Fruit fly (Drosophila melanogaster) whole organism, wandering third instar larva: ENCODE data around the gene galla-2.

Source experiments
- Abd-B ChIP-seq: fragments of >200 bp; optimal IDR thresholded peaks from 2 replicates; lab custom pipeline; 2017; ENCODE audit warnings: missing biosample characterization, missing genetic modification characterization
- CG32264 ChIP-seq: fragments of 200-800 bp; sonication (Bioruptor generic); optimal IDR thresholded peaks from 2 replicates; lab custom pipeline; 2016; ENCODE audit warnings: missing biosample characterization, missing genetic modification characterization
- CG9705 ChIP-seq: fragments of 200-800 bp; sonication (Bioruptor generic); optimal IDR thresholded peaks from 2 replicates; lab custom pipeline; 2018; ENCODE audit warnings: missing biosample characterization, mild to moderate bottlenecking, missing genetic modification characterization
- Dfd ChIP-seq: fragments of >200 bp; optimal IDR thresholded peaks from 2 replicates; lab custom pipeline; 2017; ENCODE audit warnings: missing biosample characterization, missing genetic modification characterization
- Dif ChIP-seq: fragments of 200-275, 200-300 bp; sonication (Bioruptor generic); optimal IDR thresholded peaks from 2 replicates; lab custom pipeline; 2018; ENCODE audit warnings: missing biosample characterization, missing genetic modification characterization; ENCODE audit not compliant: partially characterized antibody
- HLH106 ChIP-seq: fragments of 200-800 bp; optimal IDR thresholded peaks from 3 replicates; lab custom pipeline; 2019; ENCODE audit warnings: missing biosample characterization, mild to moderate bottlenecking, missing genetic modification characterization, moderate library complexity
- Hnf4 ChIP-seq: fragments of 200-800 bp; sonication (Bioruptor generic); optimal IDR thresholded peaks from 2 replicates; lab custom pipeline; 2016; ENCODE audit warnings: missing biosample characterization, mild to moderate bottlenecking, missing genetic modification characterization
- Hr78 ChIP-seq: fragments of >200 bp; optimal IDR thresholded peaks from 2 replicates; lab custom pipeline; 2017; ENCODE audit warnings: missing biosample characterization, missing genetic modification characterization
- Hr83 ChIP-seq: fragments of 200-300 bp; sonication (Bioruptor generic); optimal IDR thresholded peaks from 2 replicates; lab custom pipeline; 2016; ENCODE audit warnings: missing biosample characterization, mild to moderate bottlenecking, missing genetic modification characterization, moderate library complexity; ENCODE audit not compliant: poor library complexity, severe bottlenecking
- Jra ChIP-seq: sonication (Bioruptor generic); optimal IDR thresholded peaks from 2 replicates; lab custom pipeline; 2016; ENCODE audit warnings: missing biosample characterization, missing genetic modification characterization
- Mio ChIP-seq: sonication (Bioruptor generic); optimal IDR thresholded peaks from 2 replicates; lab custom pipeline; 2016; ENCODE audit warnings: missing biosample characterization, missing genetic modification characterization
- Myc ChIP-seq: fragments of >200 bp; optimal IDR thresholded peaks from 2 replicates; lab custom pipeline; 2017
- OdsH ChIP-seq: fragments of 200-800 bp; sonication (Bioruptor generic); optimal IDR thresholded peaks from 2 replicates; lab custom pipeline; 2016; ENCODE audit warnings: missing biosample characterization, mild to moderate bottlenecking, missing genetic modification characterization
- Rel ChIP-seq, 2 experiments: fragments of 200-800 bp; sonication (Bioruptor generic) in 1 of 2; optimal IDR thresholded peaks; 2 replicates in 1 of 2; 3 replicates in 1 of 2; lab custom pipeline; 2016 to 2019; ENCODE audit warnings: mild to moderate bottlenecking in 2 of 2, missing biosample characterization in 2 of 2, missing genetic modification characterization in 2 of 2, moderate library complexity in 1 of 2
- Sp1 ChIP-seq: fragments of 200-800 bp; sonication (Bioruptor generic); optimal IDR thresholded peaks from 3 replicates; lab custom pipeline; 2019; ENCODE audit warnings: missing biosample characterization, mild to moderate bottlenecking, missing genetic modification characterization, moderate library complexity
- Vsx2 ChIP-seq: fragments of 200-300, 225-300 bp; sonication (Bioruptor generic); optimal IDR thresholded peaks from 2 replicates; lab custom pipeline; 2018; ENCODE audit warnings: missing biosample characterization, missing genetic modification characterization; ENCODE audit not compliant: partially characterized antibody
- br ChIP-seq: fragments of 200-800 bp; sonication (Bioruptor generic); optimal IDR thresholded peaks from 2 replicates; lab custom pipeline; 2016; ENCODE audit warnings: missing biosample characterization, missing genetic modification characterization
- brk ChIP-seq: fragments of 200-800 bp; sonication (Bioruptor generic); optimal IDR thresholded peaks from 2 replicates; lab custom pipeline; 2016; ENCODE audit warnings: missing biosample characterization, mild to moderate bottlenecking, missing genetic modification characterization
- dl ChIP-seq, 2 experiments: fragments of 175-275, 200-275 bp in 1 of 2; fragments of 200-275 bp in 1 of 2; sonication (Bioruptor generic); optimal IDR thresholded peaks; lab custom pipeline; 2018; ENCODE audit warnings: mild to moderate bottlenecking in 2 of 2, missing biosample characterization in 2 of 2, missing genetic modification characterization in 2 of 2, moderate library complexity in 2 of 2; ENCODE audit not compliant: partially characterized antibody in 2 of 2, insufficient read depth in 1 of 2
- dmrt93B ChIP-seq: fragments of 200-800 bp; sonication (Bioruptor generic); optimal IDR thresholded peaks from 2 replicates; lab custom pipeline; 2018; ENCODE audit warnings: missing biosample characterization, mild to moderate bottlenecking, missing genetic modification characterization
- ey ChIP-seq: fragments of 200-800 bp; sonication (Bioruptor generic); optimal IDR thresholded peaks from 2 replicates; lab custom pipeline; 2016; ENCODE audit warnings: missing biosample characterization, missing genetic modification characterization
- foxo ChIP-seq, 2 experiments: fragments of 200-800 bp; sonication (Bioruptor generic); optimal IDR thresholded peaks; 2 replicates in 1 of 2; 3 replicates in 1 of 2; lab custom pipeline; 2016 to 2017; ENCODE audit warnings: missing biosample characterization in 2 of 2, missing genetic modification characterization in 2 of 2
- fru ChIP-seq: fragments of 200-800 bp; sonication (Bioruptor generic); optimal IDR thresholded peaks from 3 replicates; lab custom pipeline; 2016; ENCODE audit warnings: missing biosample characterization, mild to moderate bottlenecking, missing genetic modification characterization
- h ChIP-seq: fragments of 200-800 bp; sonication (Bioruptor generic); optimal IDR thresholded peaks from 3 replicates; lab custom pipeline; 2016; ENCODE audit warnings: missing biosample characterization, mild to moderate bottlenecking, missing genetic modification characterization
- jim ChIP-seq: fragments of 175-275, 200-325 bp; sonication (Bioruptor generic); optimal IDR thresholded peaks from 2 replicates; lab custom pipeline; 2016; ENCODE audit warnings: missing biosample characterization, mild to moderate bottlenecking, missing genetic modification characterization
- lola ChIP-seq: fragments of >200 bp; optimal IDR thresholded peaks from 2 replicates; lab custom pipeline; 2017; ENCODE audit warnings: missing biosample characterization, missing genetic modification characterization
- psq ChIP-seq: fragments of 200-800 bp; sonication (Bioruptor generic); optimal IDR thresholded peaks from 3 replicates; lab custom pipeline; 2017; ENCODE audit warnings: missing biosample characterization, mild to moderate bottlenecking, missing genetic modification characterization, moderate library complexity
- rgr ChIP-seq: fragments of 200-800 bp; sonication (Bioruptor generic); optimal IDR thresholded peaks from 3 replicates; lab custom pipeline; 2016; ENCODE audit warnings: missing biosample characterization, mild to moderate bottlenecking, missing genetic modification characterization
- sage ChIP-seq: fragments of 200-800 bp; sonication (Bioruptor generic); optimal IDR thresholded peaks from 2 replicates; lab custom pipeline; 2016; ENCODE audit warnings: missing biosample characterization, mild to moderate bottlenecking, missing genetic modification characterization
- usp ChIP-seq: fragments of >200 bp; optimal IDR thresholded peaks from 2 replicates; lab custom pipeline; 2017; ENCODE audit warnings: missing biosample characterization, missing genetic modification characterization

The galla-2 gene

dm6 chr3L:10867380-10867648 is 15.4 kb upstream of the galla-2 start:
- no peak for TF ChIP-seq brk (GFP tag; lab: Kevin White, UChicago)
- no peak for TF ChIP-seq Mio (GFP tag; lab: Kevin White, UChicago)
- no peak for TF ChIP-seq ey
- no peak for TF ChIP-seq rgr (GFP tag; lab: Kevin White, UChicago)
- TF ChIP-seq usp (GFP tag; lab: Kevin White, UChicago), result no peak
- TF ChIP-seq CG32264 (GFP tag; lab: Kevin White, UChicago), result no peak
- no peak for TF ChIP-seq OdsH (GFP tag; lab: Kevin White, UChicago)

DNA sequence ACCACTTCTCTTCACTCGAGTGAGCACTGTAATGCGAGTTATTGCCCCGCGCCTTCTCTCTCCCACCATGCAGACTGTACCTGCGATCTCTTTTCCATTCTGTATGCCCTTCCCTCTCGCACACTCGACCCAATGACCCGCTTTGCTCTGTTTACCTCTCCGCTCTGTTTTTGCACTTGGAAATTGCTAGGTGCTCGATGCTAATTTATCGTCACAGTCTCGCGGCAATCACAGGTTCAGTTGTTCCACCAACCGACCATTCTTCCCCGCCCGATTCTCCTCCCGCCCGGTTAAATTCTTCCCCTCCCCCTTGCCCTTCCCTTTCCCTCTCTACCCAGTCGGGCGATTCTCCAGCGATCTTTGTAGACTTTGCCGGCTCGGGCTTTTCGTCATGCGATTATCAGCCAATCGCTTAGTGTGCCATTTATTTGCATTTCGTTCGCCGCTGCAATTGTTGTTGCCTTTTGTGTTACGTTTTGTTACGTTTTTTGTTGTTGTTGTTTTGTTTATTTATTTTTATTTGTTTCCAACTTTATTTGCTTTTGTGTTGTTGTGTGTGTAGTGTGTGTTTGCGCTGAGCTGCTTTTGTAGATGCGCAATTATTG is 14.8 kb upstream of the galla-2 start:
- TF ChIP-seq Rel (GFP tag; optimal IDR thresholded peaks at IDR 0.05; lab: Kevin White, UChicago) (no peak), Rel (tag; optimal IDR thresholded peaks at IDR 0.05; lab: Kevin White, UChicago) (peak; percentile 48), Vsx2 (GFP tag; lab: Kevin White, UChicago) (no peak), psq (GFP tag; lab: Kevin White, UChicago) (peak; percentile 50), HLH106 (peak; percentile 8), rgr (GFP tag; lab: Kevin White, UChicago) (peak; percentile 16), Sp1 (GFP tag; lab: Kevin White, UChicago) (peak; percentile 38), foxo (GFP tag; optimal IDR thresholded peaks at IDR 0.05; lab: Kevin White, UChicago) (peak in 1 of 2 experiments; percentile 67), br (GFP tag; lab: Kevin White, UChicago) (peak; percentile 23), CG9705 (GFP tag; lab: Kevin White, UChicago) (no peak), Abd-B (GFP tag; lab: Kevin White, UChicago) (no peak), Dif (GFP tag; lab: Kevin White, UChicago) (peak; percentile 29), CG32264 (GFP tag; lab: Kevin White, UChicago) (peak; percentile 63), Jra (GFP tag; lab: Kevin White, UChicago) (no peak), h (peak; percentile 31), brk (GFP tag; lab: Kevin White, UChicago) (peak; percentile 63)

DNA sequence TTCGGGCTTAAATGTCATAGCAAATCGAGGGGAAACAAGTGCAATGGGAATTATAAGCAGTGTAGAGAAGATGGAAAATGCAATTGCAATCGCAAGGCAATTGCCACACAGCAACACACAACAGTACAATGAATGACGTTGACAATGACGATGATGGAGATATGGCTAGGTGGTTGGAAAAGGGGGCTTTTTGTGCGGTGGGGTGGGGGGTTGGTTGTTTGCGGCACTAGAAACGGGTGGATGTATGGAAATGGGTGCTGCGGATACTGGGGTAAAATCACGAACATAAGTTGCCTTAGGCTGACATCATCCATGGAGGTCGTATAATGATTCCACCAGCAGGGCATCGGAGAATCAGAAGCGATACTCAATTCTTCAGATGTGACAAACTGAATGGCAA is 13.5 kb upstream of the galla-2 start:
- TF ChIP-seq Hr83 (GFP tag; lab: Kevin White, UChicago), result no peak
- TF ChIP-seq Dif (GFP tag; lab: Kevin White, UChicago), result no peak
- TF ChIP-seq CG9705 (GFP tag; lab: Kevin White, UChicago), result no peak
- TF ChIP-seq dl (GFP tag; optimal IDR thresholded peaks at IDR 0.05; lab: Kevin White, UChicago; ENCODE audit: insufficient read depth in 1 of 2, partially characterized antibody in 2 of 2), result no peak
- TF ChIP-seq br (GFP tag; lab: Kevin White, UChicago), result no peak
- TF ChIP-seq lola (GFP tag; lab: Kevin White, UChicago), result no peak
- TF ChIP-seq fru (GFP tag; lab: Kevin White, UChicago), result no peak
- TF ChIP-seq sage (GFP tag; lab: Kevin White, UChicago), result no peak
- no peak for TF ChIP-seq foxo (GFP tag; optimal IDR thresholded peaks at IDR 0.05; lab: Kevin White, UChicago)
- no peak for TF ChIP-seq Hr78 (GFP tag; lab: Kevin White, UChicago)
- TF ChIP-seq Dfd, result no peak
- TF ChIP-seq psq (GFP tag; lab: Kevin White, UChicago), result no peak
- no peak for TF ChIP-seq Sp1 (GFP tag; lab: Kevin White, UChicago)
- TF ChIP-seq Rel (GFP tag; optimal IDR thresholded peaks at IDR 0.05; lab: Kevin White, UChicago), result no peak
- no peak for TF ChIP-seq Rel (tag; optimal IDR thresholded peaks at IDR 0.05; lab: Kevin White, UChicago)
- no peak for TF ChIP-seq usp (GFP tag; lab: Kevin White, UChicago)
- TF ChIP-seq CG32264 (GFP tag; lab: Kevin White, UChicago), result no peak
- TF ChIP-seq Hnf4, result no peak
- TF ChIP-seq ey, result no peak
- TF ChIP-seq jim (GFP tag; lab: Kevin White, UChicago), result no peak
- TF ChIP-seq Abd-B (GFP tag; lab: Kevin White, UChicago), result no peak

DNA sequence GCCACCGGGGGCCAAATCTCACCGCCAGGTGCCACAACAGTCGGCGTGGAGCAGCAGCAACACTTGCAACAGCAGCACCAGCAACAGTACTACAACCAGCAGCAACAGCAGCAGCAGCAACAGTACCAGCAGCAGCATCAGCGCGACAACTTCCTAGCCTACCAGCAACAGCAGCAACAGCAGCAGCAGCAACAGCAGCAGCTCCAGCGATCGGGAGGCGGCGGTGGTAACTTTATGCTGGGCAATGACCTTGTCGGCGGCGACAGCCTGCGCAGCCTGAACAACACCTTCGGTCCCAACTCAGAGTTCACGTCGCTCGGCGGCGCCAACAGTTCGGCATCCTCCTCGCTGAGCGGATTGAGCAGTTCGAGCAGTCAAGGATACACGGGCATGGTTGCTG is 12.6 kb upstream of the galla-2 start:
- TF ChIP-seq brk (GFP tag; lab: Kevin White, UChicago), result no peak
- TF ChIP-seq dmrt93B, result no peak
- no peak for TF ChIP-seq Myc (lab: Kevin White, UChicago)
- no peak for TF ChIP-seq Hr78 (GFP tag; lab: Kevin White, UChicago)
- TF ChIP-seq Jra (GFP tag; lab: Kevin White, UChicago), result no peak
- TF ChIP-seq Dfd, result peak; percentile 88
- TF ChIP-seq Hnf4, result no peak
- TF ChIP-seq h, result no peak
- no peak for TF ChIP-seq Abd-B (GFP tag; lab: Kevin White, UChicago)
